Fruit fly (Drosophila melanogaster): ENCODE measurements around the gene Syx17.

Gene Syx17

DNA sequence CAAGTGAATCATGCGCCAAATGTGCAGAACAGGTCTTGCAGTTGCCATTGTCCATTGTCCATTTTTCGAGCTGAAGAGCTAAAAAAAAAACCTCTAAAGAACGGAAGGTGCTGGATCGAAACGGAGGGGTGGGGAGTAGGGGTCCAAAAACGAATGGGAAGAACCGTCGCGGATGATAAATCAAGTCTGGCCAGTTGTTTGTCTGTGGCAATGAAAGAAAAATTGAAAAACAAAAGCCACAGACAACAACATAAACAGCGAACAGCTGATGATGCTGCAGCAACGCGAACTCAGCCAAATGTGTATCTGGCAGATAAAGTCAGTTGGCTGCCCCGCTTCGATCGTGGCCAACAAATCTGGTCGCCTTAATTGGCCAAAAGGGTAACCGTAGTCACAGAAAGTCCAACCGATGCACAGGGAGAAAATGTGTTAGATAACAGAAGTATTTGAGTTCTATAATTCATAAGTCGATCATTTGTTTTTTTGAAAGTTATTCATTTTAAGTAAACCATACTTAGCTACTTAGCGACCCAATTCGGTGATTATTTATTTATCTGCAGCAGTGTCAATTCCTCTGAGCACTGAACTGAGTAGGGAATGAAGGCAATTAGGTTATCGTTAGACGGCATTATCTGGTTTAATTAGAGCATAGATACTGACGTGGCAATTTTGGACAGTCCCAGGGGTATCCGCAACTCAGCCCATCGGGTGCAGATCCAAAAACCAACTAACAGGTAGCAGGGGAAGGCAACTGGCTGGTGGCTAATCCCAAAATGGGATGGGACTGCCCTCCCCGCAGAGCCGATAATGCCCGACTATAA lies 5.2 kb downstream of the Syx17 start (continued):
- TF ChIP-seq CG3032 (tag; optimal IDR thresholded peaks at IDR 0.05) = no peak
- no peak for TF ChIP-seq CG11762 (GFP tag; optimal IDR thresholded peaks at IDR 0.05; ENCODE audit: insufficient read depth)
- TF ChIP-seq Gug (GFP tag; IDR thresholded peaks at IDR 0.05) = no peak
- TF ChIP-seq esn (GFP tag; optimal IDR thresholded peaks at IDR 0.05) = peak; percentile 32
- TF ChIP-seq CG16779 (tag; optimal IDR thresholded peaks at IDR 0.05) = no peak
- TF ChIP-seq Blimp-1 (GFP tag; optimal IDR thresholded peaks at IDR 0.05) = peak; percentile 22
- no peak for TF ChIP-seq CG8632 (GFP tag; optimal IDR thresholded peaks at IDR 0.05)

dm6 chr3L:4409134-4409897 lies 6.0 kb downstream of the Syx17 start:
- TF ChIP-seq salr (GFP tag; optimal IDR thresholded peaks at IDR 0.05) = peak; percentile 0 to 5
- no peak for TF ChIP-seq dsx (GFP tag; optimal IDR thresholded peaks at IDR 0.05; ENCODE audit: poor library complexity, severe bottlenecking)
- TF ChIP-seq Blimp-1 (GFP tag; optimal IDR thresholded peaks at IDR 0.05) = peak; percentile 45
- TF ChIP-seq cyc (GFP tag; optimal IDR thresholded peaks at IDR 0.05) = no peak
- TF ChIP-seq vri (GFP tag; optimal IDR thresholded peaks at IDR 0.05) = peak; percentile 90
- no peak for TF ChIP-seq Hr38 (GFP tag; optimal IDR thresholded peaks at IDR 0.05)

- TF ChIP-seq CG6276 (GFP tag; optimal IDR thresholded peaks at IDR 0.05) (no peak), salr (GFP tag; optimal IDR thresholded peaks at IDR 0.05) (no peak), Eip78C (GFP tag) (peak; percentile 20)
Measured at dm6 chr3L:4409898-4410629, 6.8 kb downstream of the Syx17 start.

DNA sequence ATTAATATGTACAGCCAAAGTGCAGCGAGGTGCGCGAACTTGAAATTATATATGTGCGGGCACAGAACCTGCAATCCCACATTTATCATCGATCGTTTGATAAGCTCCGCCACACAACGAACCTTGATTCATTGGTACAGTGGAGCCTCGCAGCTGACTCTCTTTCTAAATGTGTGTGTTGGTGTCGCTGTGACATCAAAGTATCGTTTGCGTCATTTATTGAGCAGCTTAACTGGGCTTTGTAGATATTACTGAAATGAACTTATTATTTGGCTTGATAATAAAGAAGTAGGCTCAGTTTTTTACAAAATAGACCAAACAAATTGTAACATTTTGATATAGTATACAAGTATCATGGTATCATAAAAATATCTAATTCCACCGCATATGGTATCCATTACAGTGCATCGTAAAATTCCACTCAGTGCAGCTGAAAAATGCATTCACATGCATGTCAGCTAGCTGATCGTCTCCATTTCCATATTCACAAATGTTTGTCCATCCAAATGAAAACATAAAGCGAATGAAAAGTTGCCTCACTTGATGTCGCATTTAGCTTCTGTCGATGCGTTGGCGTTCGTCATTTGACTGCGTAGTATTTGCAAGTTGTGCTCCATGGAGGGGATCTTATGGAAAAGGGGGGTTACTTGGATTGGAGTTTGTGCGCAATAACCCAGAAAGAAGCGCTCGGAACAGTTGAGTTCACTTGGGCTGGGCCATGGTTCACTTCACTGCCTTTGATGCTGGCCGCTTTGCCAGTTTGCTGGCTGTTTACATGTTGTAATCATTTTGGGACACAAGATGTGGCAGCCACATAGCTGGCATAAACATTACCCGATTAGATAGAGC lies 8.0 kb downstream of the Syx17 start:
- TF ChIP-seq fkh (GFP tag; optimal IDR thresholded peaks at IDR 0.05) = no peak
- peak; percentile 30 for TF ChIP-seq esn (GFP tag; optimal IDR thresholded peaks at IDR 0.05)
- peak; percentile 21 for TF ChIP-seq Hr4 (GFP tag; optimal IDR thresholded peaks at IDR 0.05)
- TF ChIP-seq CG6276 (GFP tag; optimal IDR thresholded peaks at IDR 0.05) = no peak
- no peak for TF ChIP-seq CG10631 (GFP tag; optimal IDR thresholded peaks at IDR 0.05)
- TF ChIP-seq CG11902 (GFP tag; optimal IDR thresholded peaks at IDR 0.05) = no peak
- TF ChIP-seq acj6 (GFP tag; optimal IDR thresholded peaks at IDR 0.05) = peak; percentile 19
- no peak for TF ChIP-seq pdm3 (GFP tag; optimal IDR thresholded peaks at IDR 0.05)
- no peak for TF ChIP-seq CG16779 (tag; optimal IDR thresholded peaks at IDR 0.05)
- TF ChIP-seq topi (GFP tag; optimal IDR thresholded peaks at IDR 0.05) = peak; percentile 23
- TF ChIP-seq vri (GFP tag; optimal IDR thresholded peaks at IDR 0.05) = peak; percentile 69
- TF ChIP-seq svp (GFP tag) = peak; percentile 73
- peak; percentile 19 for TF ChIP-seq Smox (GFP tag; optimal IDR thresholded peaks at IDR 0.05)
- TF ChIP-seq Hr39 (GFP tag; optimal IDR thresholded peaks at IDR 0.05) = peak; percentile 24
- peak; percentile 48 for TF ChIP-seq Sox102F (GFP tag; optimal IDR thresholded peaks at IDR 0.05)
- no peak for TF ChIP-seq CG10669 (GFP tag; optimal IDR thresholded peaks at IDR 0.05)
- peak; percentile 67 for TF ChIP-seq Eip78C (GFP tag)
- no peak for TF ChIP-seq CG34406 (GFP tag; optimal IDR thresholded peaks at IDR 0.05)
- TF ChIP-seq CG32006 (GFP tag; optimal IDR thresholded peaks at IDR 0.05) = peak; percentile 33
- no peak for TF ChIP-seq CG7368 (GFP tag; optimal IDR thresholded peaks at IDR 0.05)
- TF ChIP-seq CG6792 (GFP tag; optimal IDR thresholded peaks at IDR 0.05) = peak; percentile 6
- peak; percentile 24 for TF ChIP-seq Met (GFP tag; optimal IDR thresholded peaks at IDR 0.05)

All from whole organism, prepupa.